Fruit fly (Drosophila melanogaster): ENCODE measurements around the gene CG32603.

- TF ChIP-seq OdsH (GFP tag; optimal IDR thresholded peaks at IDR 0.05) (peak; percentile 71), Gug (GFP tag; IDR thresholded peaks at IDR 0.05) (no peak; the same call in 1 of the 2 replicates), CG15336 (GFP tag; IDR thresholded peaks at IDR 0.05) (peak; percentile 83), Hr39 (GFP tag; optimal IDR thresholded peaks at IDR 0.05) (peak; percentile 46), Sox15 (GFP tag; optimal IDR thresholded peaks at IDR 0.05) (peak; percentile 13), Ets96B (tag; optimal IDR thresholded peaks at IDR 0.05) (peak; percentile 68), CG7368 (GFP tag; optimal IDR thresholded peaks at IDR 0.05) (peak; percentile 54), topi (GFP tag; optimal IDR thresholded peaks at IDR 0.05) (peak; percentile 79), CG8632 (GFP tag; optimal IDR thresholded peaks at IDR 0.05) (peak; percentile 64), Sox102F (GFP tag; optimal IDR thresholded peaks at IDR 0.05) (peak; percentile 57), Met (GFP tag; optimal IDR thresholded peaks at IDR 0.05) (peak; percentile 83), dac (GFP tag; optimal IDR thresholded peaks at IDR 0.05) (peak; percentile 44)
Measured at dm6 chrX:14208426-14209208, 24.3 kb downstream of the CG32603 start.

Data from whole organism, prepupa.